3 worm cellular contexts compared by ENCODE assay signal in genomic region chrV:19643903-19644302, ce11.
TF ChIP-seq lines count a peak whose summit lies in the region.

TSS of gene Y43F8C.7 (minus strand) at chrV:19644030.
TSS of gene mrps-28 (plus strand) at chrV:19644239.

TF ChIP-seq in whole organism, L1 larva, 84 proteins besides CTCF, POLR2A, EP300 and RAD21 (continued from another document):
- TF ChIP-seq ama-1 (optimal IDR thresholded peaks at IDR 0.05; lab: Kevin White, UChicago) (no peak), snpc-4 (tag; optimal IDR thresholded peaks at IDR 0.05; lab: Kevin White, UChicago) (peak; percentile 54), mep-1 (tag; optimal IDR thresholded peaks at IDR 0.05; lab: Kevin White, UChicago) (peak; percentile 70), efl-1 (optimal IDR thresholded peaks at IDR 0.05; lab: Kevin White, UChicago) (peak; percentile 57 to 62), efl-1 (GFP tag; optimal IDR thresholded peaks at IDR 0.05 in 1 of 2; lab: Kevin White, UChicago) (peak; percentile 69 to 96), lin-35 (GFP tag; optimal IDR thresholded peaks at IDR 0.05; lab: Kevin White, UChicago) (peak; percentile 65 to 70), dsc-1 (tag; optimal IDR thresholded peaks at IDR 0.05; lab: Kevin White, UChicago) (peak; percentile 58), ceh-88 (GFP tag; IDR thresholded peaks at IDR 0.05; lab: Robert Waterston, UW) (no peak), nhr-28 (tag; optimal IDR thresholded peaks at IDR 0.05; lab: Kevin White, UChicago) (no peak), vab-15 (tag; optimal IDR thresholded peaks at IDR 0.05; lab: Kevin White, UChicago) (no peak), Y116A8C.19 (tag; optimal IDR thresholded peaks at IDR 0.05; lab: Kevin White, UChicago; ENCODE audit: borderline replicate concordance) (no peak), irx-1 (tag; optimal IDR thresholded peaks at IDR 0.05; lab: Kevin White, UChicago) (peak; percentile 3), dpl-1 (GFP tag; optimal IDR thresholded peaks at IDR 0.05; lab: Kevin White, UChicago) (peak; percentile 25 to 63 (median 60)), nhr-47 (tag; optimal IDR thresholded peaks at IDR 0.05; lab: Kevin White, UChicago) (peak; percentile 66), isw-1 (GFP tag; IDR thresholded peaks at IDR 0.05; lab: Robert Waterston, UW) (peak; percentile 51), egl-27 (tag; optimal IDR thresholded peaks at IDR 0.05; lab: Kevin White, UChicago) (no peak), nhr-77 (tag; optimal IDR thresholded peaks at IDR 0.05; lab: Kevin White, UChicago) (peak; percentile 39), F16B12.6 (tag; optimal IDR thresholded peaks at IDR 0.05; lab: Kevin White, UChicago) (peak; percentile 91), fkh-8 (tag; optimal IDR thresholded peaks at IDR 0.05; lab: Kevin White, UChicago) (peak; percentile 10), jun-1 (tag; optimal IDR thresholded peaks at IDR 0.05; lab: Kevin White, UChicago) (no peak), ceh-63 (GFP tag; optimal IDR thresholded peaks at IDR 0.05; lab: Kevin White, UChicago) (no peak), C16A3.4 (tag; optimal IDR thresholded peaks at IDR 0.05; lab: Kevin White, UChicago) (peak; percentile 36), rnt-1 (tag; optimal IDR thresholded peaks at IDR 0.05; lab: Kevin White, UChicago) (no peak), hpl-2 (GFP tag; optimal IDR thresholded peaks at IDR 0.05; lab: Kevin White, UChicago) (no peak), pqm-1 (tag; optimal IDR thresholded peaks at IDR 0.05; lab: Kevin White, UChicago) (no peak), nhr-237 (tag; optimal IDR thresholded peaks at IDR 0.05; lab: Kevin White, UChicago) (no peak), nhr-76 (tag; optimal IDR thresholded peaks at IDR 0.05; lab: Kevin White, UChicago) (no peak), mdl-1 (tag; optimal IDR thresholded peaks at IDR 0.05; lab: Kevin White, UChicago) (peak in 1 of 2 experiments; percentile 5), sox-4 (tag; optimal IDR thresholded peaks at IDR 0.05; lab: Kevin White, UChicago) (no peak), aha-1 (tag; optimal IDR thresholded peaks at IDR 0.05; lab: Kevin White, UChicago) (no peak), nhr-71 (tag; optimal IDR thresholded peaks at IDR 0.05; lab: Kevin White, UChicago) (no peak), zag-1 (tag; optimal IDR thresholded peaks at IDR 0.05; lab: Kevin White, UChicago) (no peak), aly-2 (tag; optimal IDR thresholded peaks at IDR 0.05; lab: Kevin White, UChicago) (peak; percentile 25), unc-86 (tag; optimal IDR thresholded peaks at IDR 0.05; lab: Kevin White, UChicago) (peak; percentile 37), elt-3 (tag; optimal IDR thresholded peaks at IDR 0.05; lab: Kevin White, UChicago) (no peak), ceh-82 (tag; optimal IDR thresholded peaks at IDR 0.05; lab: Kevin White, UChicago) (peak; percentile 17 to 71 (median 24)), nhr-90 (tag; optimal IDR thresholded peaks at IDR 0.05; lab: Kevin White, UChicago; ENCODE audit: poor library complexity) (peak; percentile 6), lin-39 (tag; optimal IDR thresholded peaks at IDR 0.05; lab: Kevin White, UChicago) (no peak), swsn-7 (tag; optimal IDR thresholded peaks at IDR 0.05; lab: Kevin White, UChicago) (peak; percentile 51), lin-14 (GFP tag; optimal IDR thresholded peaks at IDR 0.05; lab: Kevin White, UChicago) (no peak), hlh-17 (GFP tag; optimal IDR thresholded peaks at IDR 0.05; lab: Kevin White, UChicago; ENCODE audit: borderline replicate concordance) (no peak), fkh-10 (GFP tag; optimal IDR thresholded peaks at IDR 0.05; lab: Kevin White, UChicago) (peak; percentile 25), ztf-4 (tag; optimal IDR thresholded peaks at IDR 0.05; lab: Kevin White, UChicago) (no peak), ceh-90 (tag; optimal IDR thresholded peaks at IDR 0.05; lab: Kevin White, UChicago) (no peak), xbp-1 (tag; optimal IDR thresholded peaks at IDR 0.05; lab: Kevin White, UChicago) (peak; percentile 43)

TF ChIP-seq in whole organism, L4 larva, 104 proteins besides CTCF, POLR2A, EP300 and RAD21 (continued from another document and continues in another):
- TF ChIP-seq nhr-10 (tag; optimal IDR thresholded peaks at IDR 0.05; lab: Kevin White, UChicago): no peak
- TF ChIP-seq unc-39 (tag; optimal IDR thresholded peaks at IDR 0.05; lab: Kevin White, UChicago): no peak
- no peak for TF ChIP-seq ceh-62 (tag; optimal IDR thresholded peaks at IDR 0.05; lab: Kevin White, UChicago)
- no peak for TF ChIP-seq lin-1 (GFP tag; IDR thresholded peaks at IDR 0.05; lab: Robert Waterston, UW)
- TF ChIP-seq fos-1 (tag; optimal IDR thresholded peaks at IDR 0.05; lab: Kevin White, UChicago): no peak
- TF ChIP-seq sdz-12 (GFP tag; optimal IDR thresholded peaks at IDR 0.05; lab: Kevin White, UChicago): no peak
- TF ChIP-seq nhr-237 (tag; optimal IDR thresholded peaks at IDR 0.05; lab: Kevin White, UChicago): no peak
- TF ChIP-seq attf-4 (tag; optimal IDR thresholded peaks at IDR 0.05; lab: Kevin White, UChicago): no peak
- TF ChIP-seq jun-1 (tag; optimal IDR thresholded peaks at IDR 0.05; lab: Kevin White, UChicago): no peak
- peak; percentile 58 for TF ChIP-seq mes-2 (tag; optimal IDR thresholded peaks at IDR 0.05; lab: Kevin White, UChicago; ENCODE audit: poor library complexity, severe bottlenecking)
- TF ChIP-seq spr-3 (GFP tag; optimal IDR thresholded peaks at IDR 0.05; lab: Kevin White, UChicago): no peak
- TF ChIP-seq lir-3 (tag; optimal IDR thresholded peaks at IDR 0.05; lab: Kevin White, UChicago): no peak
- TF ChIP-seq duxl-1 (tag; optimal IDR thresholded peaks at IDR 0.05; lab: Kevin White, UChicago; ENCODE audit: poor library complexity): no peak
- no peak for TF ChIP-seq egl-27 (tag; optimal IDR thresholded peaks at IDR 0.05; lab: Kevin White, UChicago)
- TF ChIP-seq dmd-6 (GFP tag; IDR thresholded peaks at IDR 0.05; lab: Robert Waterston, UW): 0 out of 2 replicates have a peak, but pooled peaks have one; percentile 15
- TF ChIP-seq gei-8 (GFP tag; optimal IDR thresholded peaks at IDR 0.05; lab: Kevin White, UChicago): no peak
- no peak for TF ChIP-seq hlh-30 (tag; optimal IDR thresholded peaks at IDR 0.05; lab: Kevin White, UChicago; ENCODE audit: insufficient read depth)
- no peak for TF ChIP-seq F44E2.7 (GFP tag; IDR thresholded peaks at IDR 0.05; lab: Robert Waterston, UW)
- TF ChIP-seq D1046.2 (GFP tag; IDR thresholded peaks at IDR 0.05; lab: Robert Waterston, UW): no peak
- TF ChIP-seq Y48G9A.11 (GFP tag; IDR thresholded peaks at IDR 0.05; lab: Robert Waterston, UW): no peak
- TF ChIP-seq zfp-3 (GFP tag; conservative IDR thresholded peaks at IDR 0.05; lab: Robert Waterston, UW): no peak
- no peak for TF ChIP-seq T26A8.4 (GFP tag; IDR thresholded peaks at IDR 0.05; lab: Robert Waterston, UW)
- no peak for TF ChIP-seq tag-97 (GFP tag; IDR thresholded peaks at IDR 0.05; lab: Robert Waterston, UW)
- 0 out of 2 replicates have a peak, but pooled peaks have one; percentile 10 for TF ChIP-seq hmg-1.1 (GFP tag; IDR thresholded peaks at IDR 0.05; lab: Robert Waterston, UW)
- TF ChIP-seq ceh-28 (tag; optimal IDR thresholded peaks at IDR 0.05; lab: Kevin White, UChicago): peak; percentile 42
- TF ChIP-seq nhr-102 (tag; optimal IDR thresholded peaks at IDR 0.05; lab: Kevin White, UChicago): no peak
- TF ChIP-seq ceh-82 (tag; optimal IDR thresholded peaks at IDR 0.05; lab: Kevin White, UChicago): no peak
- TF ChIP-seq spr-1 (tag; optimal IDR thresholded peaks at IDR 0.05; lab: Kevin White, UChicago): no peak
- no peak for TF ChIP-seq nhr-41 (GFP tag; IDR thresholded peaks at IDR 0.05; lab: Robert Waterston, UW)
- no peak for TF ChIP-seq ama-1 (optimal IDR thresholded peaks at IDR 0.05; lab: Kevin White, UChicago)
- no peak for TF ChIP-seq daf-16 (GFP tag; optimal IDR thresholded peaks at IDR 0.05; lab: Kevin White, UChicago)
- peak; percentile 25 for TF ChIP-seq daf-16 (tag; optimal IDR thresholded peaks at IDR 0.05; lab: Kevin White, UChicago)
- peak; percentile 85 to 98 for TF ChIP-seq lsy-2 (tag; optimal IDR thresholded peaks at IDR 0.05; lab: Kevin White, UChicago)
- no peak for TF ChIP-seq ZK337.2 (GFP tag; IDR thresholded peaks at IDR 0.05; lab: Robert Waterston, UW)
- no peak for TF ChIP-seq nhr-76 (tag; optimal IDR thresholded peaks at IDR 0.05; lab: Kevin White, UChicago)
- no peak for TF ChIP-seq F49E8.2 (tag; optimal IDR thresholded peaks at IDR 0.05; lab: Kevin White, UChicago; ENCODE audit: borderline replicate concordance)
- no peak for TF ChIP-seq Y75B8A.6 (GFP tag; IDR thresholded peaks at IDR 0.05; lab: Robert Waterston, UW)
- TF ChIP-seq F10B5.3 (tag; optimal IDR thresholded peaks at IDR 0.05; lab: Kevin White, UChicago): no peak
- TF ChIP-seq mep-1 (tag; optimal IDR thresholded peaks at IDR 0.05; lab: Kevin White, UChicago): peak; percentile 9
- TF ChIP-seq egl-43 (GFP tag; IDR thresholded peaks at IDR 0.05; lab: Robert Waterston, UW): no peak
- no peak for TF ChIP-seq aha-1 (tag; lab: Kevin White, UChicago)
- TF ChIP-seq vab-7 (GFP tag; IDR thresholded peaks at IDR 0.05; lab: Robert Waterston, UW): no peak
- no peak for TF ChIP-seq T20F7.1 (GFP tag; optimal IDR thresholded peaks at IDR 0.05; lab: Kevin White, UChicago)
- no peak for TF ChIP-seq nhr-6 (tag; optimal IDR thresholded peaks at IDR 0.05; lab: Kevin White, UChicago)
- TF ChIP-seq pqm-1 (tag; optimal IDR thresholded peaks at IDR 0.05; lab: Kevin White, UChicago): no peak
- TF ChIP-seq ctbp-1 (GFP tag; IDR thresholded peaks at IDR 0.05; lab: Robert Waterston, UW): no peak
- TF ChIP-seq mdl-1 (tag; optimal IDR thresholded peaks at IDR 0.05; lab: Kevin White, UChicago): no peak
- peak; percentile 31 for TF ChIP-seq dve-1 (tag; optimal IDR thresholded peaks at IDR 0.05; lab: Kevin White, UChicago; ENCODE audit: insufficient read depth)
- TF ChIP-seq Y5F2A.4 (GFP tag; optimal IDR thresholded peaks at IDR 0.05; lab: Kevin White, UChicago): no peak

TF ChIP-seq in whole organism, young adult, 124 proteins besides CTCF, POLR2A, EP300 and RAD21 (continued from another document):
- TF ChIP-seq nhr-120 (GFP tag; IDR thresholded peaks at IDR 0.05; lab: Robert Waterston, UW) (no peak), attf-5 (GFP tag; optimal IDR thresholded peaks at IDR 0.05; lab: Kevin White, UChicago) (peak; percentile 4), F52B5.7 (tag; optimal IDR thresholded peaks at IDR 0.05; lab: Kevin White, UChicago) (no peak), let-607 (tag; optimal IDR thresholded peaks at IDR 0.05; lab: Kevin White, UChicago) (no peak), hrde-1 (tag; optimal IDR thresholded peaks at IDR 0.05; lab: Kevin White, UChicago; ENCODE audit: borderline replicate concordance) (no peak), F23B12.7 (tag; optimal IDR thresholded peaks at IDR 0.05; lab: Kevin White, UChicago; ENCODE audit: insufficient read depth) (no peak), lir-1 (GFP tag; conservative IDR thresholded peaks at IDR 0.05; lab: Robert Waterston, UW) (no peak), ceh-100 (GFP tag; IDR thresholded peaks at IDR 0.05; lab: Robert Waterston, UW) (no peak), madf-6 (GFP tag; IDR thresholded peaks at IDR 0.05; lab: Robert Waterston, UW) (peak; percentile 45; the same call in 1 of the 2 replicates), hlh-26 (GFP tag; conservative IDR thresholded peaks at IDR 0.05; lab: Robert Waterston, UW) (no peak), Y53G8AR.9 (GFP tag; conservative IDR thresholded peaks at IDR 0.05; lab: Robert Waterston, UW) (no peak), hlh-12 (tag; optimal IDR thresholded peaks at IDR 0.05; lab: Kevin White, UChicago) (no peak), egl-44 (GFP tag; IDR thresholded peaks at IDR 0.05; lab: Robert Waterston, UW) (no peak), Y79H2A.3 (GFP tag; conservative IDR thresholded peaks at IDR 0.05; lab: Robert Waterston, UW) (no peak), bed-2 (GFP tag; IDR thresholded peaks at IDR 0.05; lab: Robert Waterston, UW) (no peak), pha-4 (tag; optimal IDR thresholded peaks at IDR 0.05; lab: Kevin White, UChicago) (no peak), Y67H2A.10 (GFP tag; conservative IDR thresholded peaks at IDR 0.05; lab: Robert Waterston, UW) (no peak), gei-17 (GFP tag; optimal IDR thresholded peaks at IDR 0.05; lab: Kevin White, UChicago) (no peak), lin-40 (tag; optimal IDR thresholded peaks at IDR 0.05; lab: Kevin White, UChicago) (no peak), egrh-3 (GFP tag; IDR thresholded peaks at IDR 0.05; lab: Robert Waterston, UW) (no peak), ztf-28 (GFP tag; IDR thresholded peaks at IDR 0.05; lab: Robert Waterston, UW) (no peak)
